Fruit fly (Drosophila melanogaster) whole organism, prepupa: Measurements from ENCODE around the gene Cad87A.
A peak's percentile ranks its signal among the peaks of the same experiment; 100 is the strongest.

Source experiments
- Blimp-1 ChIP-seq: fragments of 200-800 bp; sonication (Bioruptor generic); optimal IDR thresholded peaks from 3 replicates; lab custom pipeline; 2017; ENCODE audit warnings: missing biosample characterization, missing genetic modification characterization, mild to moderate bottlenecking, moderate library complexity, missing genetic modification reagents
- CG10631 ChIP-seq: fragments of 200-800 bp; sonication (Bioruptor generic); optimal IDR thresholded peaks from 2 replicates; lab custom pipeline; 2016; ENCODE audit warnings: missing biosample characterization, missing genetic modification characterization
- CG10669 ChIP-seq: fragments of 200-800 bp; sonication (Bioruptor generic); optimal IDR thresholded peaks from 3 replicates; lab custom pipeline; 2018; ENCODE audit warnings: missing biosample characterization, mild to moderate bottlenecking, missing genetic modification characterization, moderate library complexity
- CG11294 ChIP-seq: fragments of 200-800 bp; sonication (Bioruptor generic); IDR thresholded peaks from 2 replicates; pipeline ENCODE4 v1.3.6; 2022; ENCODE audit warnings: missing biosample characterization, missing genetic modification characterization
- CG15336 ChIP-seq: fragments of 200-800 bp; sonication (Bioruptor generic); IDR thresholded peaks from 2 replicates; pipeline ENCODE4 v1.3.6; 2022; ENCODE audit warnings: missing biosample characterization, missing genetic modification characterization
- CG32006 ChIP-seq: fragments of 200-800 bp; sonication (Bioruptor generic); optimal IDR thresholded peaks from 3 replicates; lab custom pipeline; 2017; ENCODE audit warnings: missing biosample characterization, mild to moderate bottlenecking, missing genetic modification characterization
- CG34406 ChIP-seq: fragments of 200-800 bp; sonication (Bioruptor generic); optimal IDR thresholded peaks from 3 replicates; lab custom pipeline; 2016; ENCODE audit warnings: missing biosample characterization, missing genetic modification characterization
- CG3919 ChIP-seq: fragments of 200-800 bp; sonication (Bioruptor generic); optimal IDR thresholded peaks from 3 replicates; lab custom pipeline; 2016; ENCODE audit warnings: missing biosample characterization, missing genetic modification characterization
- CG4318 ChIP-seq: fragments of 200-800 bp; sonication (Bioruptor generic); optimal IDR thresholded peaks from 3 replicates; lab custom pipeline; 2017; ENCODE audit warnings: missing biosample characterization, mild to moderate bottlenecking, missing genetic modification characterization
- CG6163 ChIP-seq: fragments of 200-800 bp; sonication (Bioruptor generic); IDR thresholded peaks from 3 replicates; pipeline ENCODE4 v1.3.6; 2022; ENCODE audit warnings: missing biosample characterization, missing genetic modification characterization
- CG6276 ChIP-seq: fragments of 200-800 bp; sonication (Bioruptor generic); optimal IDR thresholded peaks from 2 replicates; lab custom pipeline; 2017; ENCODE audit warnings: missing biosample characterization, mild to moderate bottlenecking, missing genetic modification characterization
- CG6808 ChIP-seq: fragments of 200-800 bp; sonication (Bioruptor generic); optimal IDR thresholded peaks from 3 replicates; lab custom pipeline; 2017; ENCODE audit warnings: missing biosample characterization, missing genetic modification characterization, mild to moderate bottlenecking, moderate library complexity, missing genetic modification reagents
- CG8119 ChIP-seq: fragments of 200-800 bp; sonication (Bioruptor generic); IDR thresholded peaks from 3 replicates; pipeline ENCODE4 v1.3.6; 2022; ENCODE audit warnings: missing biosample characterization, missing genetic modification characterization
- CG8319 ChIP-seq: fragments of 200-800 bp; sonication (Bioruptor generic); optimal IDR thresholded peaks from 3 replicates; lab custom pipeline; 2016; ENCODE audit warnings: missing biosample characterization, missing genetic modification characterization
- CG9139 ChIP-seq: fragments of 200-800 bp; sonication (Bioruptor generic); optimal IDR thresholded peaks from 3 replicates; lab custom pipeline; 2017; ENCODE audit warnings: missing biosample characterization, mild to moderate bottlenecking, missing genetic modification characterization
- Eip78C ChIP-seq: fragments of 200-800 bp; sonication (Bioruptor generic); peaks from one replicate; lab custom pipeline; 2016; ENCODE audit warnings: missing biosample characterization, missing genetic modification characterization
- Eip93F ChIP-seq: fragments of 200-800 bp; sonication (Bioruptor generic); optimal IDR thresholded peaks from 2 replicates; lab custom pipeline; 2016; ENCODE audit warnings: missing biosample characterization, mild to moderate bottlenecking, missing genetic modification characterization
- Ets21C ChIP-seq: fragments of 200-800 bp; sonication (Bioruptor generic); optimal IDR thresholded peaks from 3 replicates; lab custom pipeline; 2016; ENCODE audit warnings: missing biosample characterization, missing genetic modification characterization
- Ets96B ChIP-seq: fragments of 200-800 bp; optimal IDR thresholded peaks from 2 replicates; lab custom pipeline; 2019; ENCODE audit warnings: missing biosample characterization, mild to moderate bottlenecking, missing genetic modification characterization, moderate library complexity
- Gug ChIP-seq: fragments of 200-800 bp; sonication (Bioruptor generic); IDR thresholded peaks from 2 replicates; pipeline ENCODE4 v1.3.6; 2022; ENCODE audit warnings: missing biosample characterization, missing genetic modification characterization
- Hr39 ChIP-seq: fragments of 200-800 bp; sonication (Bioruptor generic); optimal IDR thresholded peaks from 2 replicates; lab custom pipeline; 2016; ENCODE audit warnings: missing biosample characterization, missing genetic modification characterization
- Hr4 ChIP-seq: fragments of 200-800 bp; sonication (Bioruptor generic); optimal IDR thresholded peaks from 3 replicates; lab custom pipeline; 2016; ENCODE audit warnings: missing biosample characterization, missing genetic modification characterization
- Lpt ChIP-seq: fragments of 200-800 bp; sonication (Bioruptor generic); optimal IDR thresholded peaks from 3 replicates; lab custom pipeline; 2016; ENCODE audit warnings: missing biosample characterization, missing genetic modification characterization
- Met ChIP-seq: fragments of 200-800 bp; sonication (Bioruptor generic); optimal IDR thresholded peaks from 3 replicates; lab custom pipeline; 2016; ENCODE audit warnings: missing biosample characterization, missing genetic modification characterization
- OdsH ChIP-seq: fragments of 200-800 bp; sonication (Bioruptor generic); optimal IDR thresholded peaks from 3 replicates; lab custom pipeline; 2016; ENCODE audit warnings: missing biosample characterization, missing genetic modification characterization
- Smox ChIP-seq: fragments of 200-800 bp; sonication (Bioruptor generic); optimal IDR thresholded peaks from 3 replicates; lab custom pipeline; 2016; ENCODE audit warnings: missing biosample characterization, missing genetic modification characterization
- Sox102F ChIP-seq: fragments of 200-800 bp; sonication (Bioruptor generic); optimal IDR thresholded peaks from 2 replicates; lab custom pipeline; 2016; ENCODE audit warnings: missing biosample characterization, mild to moderate bottlenecking, missing genetic modification characterization
- Sox14 ChIP-seq: fragments of 200-800 bp; sonication (Bioruptor generic); optimal IDR thresholded peaks from 3 replicates; lab custom pipeline; 2016; ENCODE audit warnings: missing biosample characterization, missing genetic modification characterization
- achi ChIP-seq: fragments of 200-800 bp; sonication (Bioruptor generic); optimal IDR thresholded peaks from 3 replicates; lab custom pipeline; 2016; ENCODE audit warnings: missing biosample characterization, missing genetic modification characterization
- acj6 ChIP-seq: fragments of 200-800 bp; sonication (Bioruptor generic); optimal IDR thresholded peaks from 3 replicates; lab custom pipeline; 2016; ENCODE audit warnings: missing biosample characterization, missing genetic modification characterization
- dsx ChIP-seq: fragments of 200-800 bp; optimal IDR thresholded peaks from 3 replicates; lab custom pipeline; 2019; ENCODE audit warnings: missing biosample characterization, mild to moderate bottlenecking, missing genetic modification characterization, moderate library complexity; ENCODE audit not compliant: poor library complexity, severe bottlenecking
- eg ChIP-seq: fragments of 200-800 bp; sonication (Bioruptor generic); IDR thresholded peaks from 3 replicates; pipeline ENCODE4 v1.3.6; 2022; ENCODE audit warnings: missing biosample characterization, missing genetic modification characterization
- fd85E ChIP-seq: fragments of 200-800 bp; sonication (Bioruptor generic); optimal IDR thresholded peaks from 3 replicates; lab custom pipeline; 2016; ENCODE audit warnings: missing biosample characterization, missing genetic modification characterization
- lz ChIP-seq: fragments of 200-800 bp; sonication (Bioruptor generic); optimal IDR thresholded peaks from 3 replicates; lab custom pipeline; 2016; ENCODE audit warnings: missing biosample characterization, missing genetic modification characterization
- net ChIP-seq: fragments of 200-800 bp; sonication (Bioruptor generic); optimal IDR thresholded peaks from 3 replicates; lab custom pipeline; 2016; ENCODE audit warnings: missing biosample characterization, missing genetic modification characterization
- pdm3 ChIP-seq: fragments of 200-800 bp; sonication (Bioruptor generic); optimal IDR thresholded peaks from 3 replicates; lab custom pipeline; 2016; ENCODE audit warnings: missing biosample characterization, missing genetic modification characterization
- salr ChIP-seq, 2 experiments: fragments of 200-800 bp; sonication (Bioruptor generic); optimal IDR thresholded peaks; 3 replicates each; lab custom pipeline; 2016 to 2018; ENCODE audit warnings: missing biosample characterization in 2 of 2, missing genetic modification characterization in 2 of 2, mild to moderate bottlenecking in 1 of 2
- ss ChIP-seq, 2 experiments: fragments of 200-800 bp; sonication (Bioruptor generic); optimal IDR thresholded peaks; 2 replicates in 1 of 2; 3 replicates in 1 of 2; lab custom pipeline; 2017 to 2018; ENCODE audit warnings: mild to moderate bottlenecking in 2 of 2, missing biosample characterization in 2 of 2, missing genetic modification characterization in 2 of 2, moderate library complexity in 1 of 2
- svp ChIP-seq: fragments of 200-800 bp; sonication (Bioruptor generic); peaks from one replicate; lab custom pipeline; 2016; ENCODE audit warnings: missing biosample characterization, missing genetic modification characterization
- topi ChIP-seq: fragments of 200-800 bp; sonication (Bioruptor generic); optimal IDR thresholded peaks from 3 replicates; lab custom pipeline; 2016; ENCODE audit warnings: missing biosample characterization, missing genetic modification characterization

The Cad87A gene

DNA sequence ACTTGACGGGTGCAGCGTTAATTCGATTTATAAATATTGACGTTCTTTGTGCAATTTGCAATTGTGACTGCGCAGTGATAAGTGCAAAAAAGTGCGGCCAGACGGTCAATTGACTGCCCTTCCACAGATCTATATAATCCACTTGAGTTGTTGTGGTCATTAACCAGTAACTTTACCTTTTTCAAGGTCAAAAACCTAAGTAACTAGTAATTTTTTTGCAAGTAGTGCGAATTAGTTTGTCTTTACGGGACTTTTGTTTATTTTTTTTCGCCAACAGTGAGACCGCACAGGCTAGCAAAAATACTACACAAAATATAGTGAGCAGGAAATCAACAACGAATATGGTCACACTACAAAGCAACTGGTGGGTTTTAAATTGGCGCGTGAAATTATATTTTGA is 25.7 kb upstream of the Cad87A start, which contains the start of gene Tango9 (continued):
- TF ChIP-seq CG10631 (GFP tag; lab: Kevin White, UChicago) (peak; percentile 17), Hr39 (GFP tag; lab: Kevin White, UChicago) (peak; percentile 60), CG11294 (no peak), topi (GFP tag; lab: Kevin White, UChicago) (peak; percentile 55), lz (GFP tag; lab: Kevin White, UChicago) (peak; percentile 56), CG34406 (GFP tag; lab: Kevin White, UChicago) (peak; percentile 32), pdm3 (peak; percentile 31), Sox102F (GFP tag; lab: Kevin White, UChicago) (peak; percentile 37)

DNA sequence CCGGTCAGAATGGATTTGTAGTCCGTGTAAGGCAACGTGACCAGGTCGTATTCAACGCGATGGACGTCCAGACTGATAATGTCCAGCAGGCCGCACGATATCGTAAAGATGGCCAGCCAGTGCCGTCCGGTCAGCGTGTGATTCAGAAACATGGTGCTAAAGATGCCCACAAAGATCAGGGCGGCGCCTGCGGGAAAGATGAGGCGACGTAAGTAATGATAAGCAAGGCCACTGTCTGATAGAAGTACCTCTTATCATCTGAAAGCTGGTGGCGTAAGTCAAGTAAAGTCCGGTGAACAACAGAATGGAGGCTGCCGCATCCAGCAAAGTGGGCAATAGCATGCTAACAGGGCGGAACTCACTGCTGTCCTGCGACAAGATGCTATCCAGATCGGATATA is 24.9 kb upstream of the Cad87A start:
- TF ChIP-seq Eip93F (GFP tag; lab: Kevin White, UChicago) (no peak), svp (GFP tag; lab: Kevin White, UChicago) (peak; percentile 97)

DNA sequence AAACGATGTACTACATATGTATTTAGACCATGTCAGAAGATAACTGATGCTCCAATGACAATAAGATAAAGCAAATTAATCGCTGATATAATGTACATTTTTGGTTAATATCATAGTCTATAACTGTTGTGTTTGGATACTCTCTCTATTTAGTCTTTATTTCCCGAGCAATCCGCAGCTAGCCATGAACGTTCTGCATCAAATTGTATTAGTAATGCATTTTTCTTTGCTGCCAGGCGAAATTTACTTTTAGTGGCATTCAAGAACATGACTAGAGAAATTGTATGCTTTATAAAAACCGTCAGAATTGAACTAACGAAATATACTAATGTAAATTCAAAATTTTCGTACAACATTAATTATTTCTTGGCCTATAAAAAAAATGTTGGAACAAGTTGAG is 22.5 kb upstream of the Cad87A start, which contains the start of gene GC2:
Gene GC2 (plus strand): TSS at position 301 of the 400 bp plus-strand sequence.
- no peak for TF ChIP-seq CG4318 (GFP tag; lab: Kevin White, UChicago)
- TF ChIP-seq, all 60 proteins: peak for 0

DNA sequence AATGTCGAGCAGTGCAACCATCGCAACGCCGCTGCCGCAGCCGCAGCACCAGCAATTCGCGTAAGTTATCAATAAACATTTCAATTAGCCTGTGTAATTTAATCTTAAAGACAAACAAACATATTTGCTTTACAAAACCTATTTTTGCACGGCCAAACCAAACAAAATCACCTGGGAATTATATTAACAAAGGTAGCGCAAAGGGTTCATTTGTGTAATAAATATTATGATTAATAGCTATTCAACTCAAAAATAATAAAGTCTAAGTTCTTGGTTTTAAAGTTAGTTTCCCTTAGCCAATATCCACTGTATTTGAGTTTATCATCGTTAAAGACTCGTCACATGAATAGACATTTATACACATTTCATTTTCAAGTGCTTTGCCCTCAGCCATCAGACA is 20.3 kb upstream of the Cad87A start:
- TF ChIP-seq CG10669 (GFP tag; lab: Kevin White, UChicago) (peak; percentile 9), Hr39 (GFP tag; lab: Kevin White, UChicago) (no peak), Ets21C (GFP tag; lab: Kevin White, UChicago) (no peak), Gug (GFP tag; lab: Robert Waterston, UW) (peak; percentile 45; the same call in 1 of the 2 replicates), Met (GFP tag; lab: Kevin White, UChicago) (peak; percentile 15), Blimp-1 (no peak), salr (GFP tag; optimal IDR thresholded peaks at IDR 0.05; lab: Kevin White, UChicago) (no peak), fd85E (no peak), svp (GFP tag; lab: Kevin White, UChicago) (peak; percentile 47), CG6808 (no peak), CG6276 (GFP tag; lab: Kevin White, UChicago) (peak; percentile 70), Ets96B (peak; percentile 7), Sox102F (GFP tag; lab: Kevin White, UChicago) (no peak), dsx (GFP tag; lab: Kevin White, UChicago) (no peak), OdsH (GFP tag; lab: Kevin White, UChicago) (peak; percentile 49), CG6163 (GFP tag; lab: Robert Waterston, UW) (peak; percentile 57; the same call in 2 of the 3 replicates), Lpt (GFP tag; lab: Kevin White, UChicago) (peak; percentile 37), Eip78C (GFP tag; lab: Kevin White, UChicago) (peak; percentile 73), achi (GFP tag; lab: Kevin White, UChicago) (peak; percentile 36), pdm3 (no peak), CG8119 (GFP tag; lab: Robert Waterston, UW) (peak; percentile 70), CG8319 (GFP tag; lab: Kevin White, UChicago) (no peak), CG4318 (GFP tag; lab: Kevin White, UChicago) (no peak), CG3919 (GFP tag; lab: Kevin White, UChicago) (peak; percentile 8), eg (GFP tag; lab: Robert Waterston, UW) (peak; percentile 56; the same call in 1 of the 3 replicates), net (GFP tag; lab: Kevin White, UChicago) (peak; percentile 36), Hr4 (GFP tag; lab: Kevin White, UChicago) (peak; percentile 64), Smox (GFP tag; lab: Kevin White, UChicago) (no peak), CG10631 (GFP tag; lab: Kevin White, UChicago) (peak; percentile 12), ss (GFP tag; optimal IDR thresholded peaks at IDR 0.05; lab: Kevin White, UChicago) (no peak), CG15336 (GFP tag; lab: Robert Waterston, UW) (peak; percentile 77), CG9139 (GFP tag; lab: Kevin White, UChicago) (no peak), CG32006 (peak; percentile 73), acj6 (GFP tag; lab: Kevin White, UChicago) (peak; percentile 44), Sox14 (peak; percentile 35)
